Fruit fly (Drosophila melanogaster) whole organism, pupa: ENCODE measurements around the gene Cyp313a2.

Experiments used
- CG32121 ChIP-seq: fragments of 200-800 bp; sonication (Bioruptor generic); IDR thresholded peaks from 2 replicates; pipeline ENCODE4 v1.3.6; 2022; ENCODE audit warnings: missing biosample characterization, missing genetic modification characterization
- CG8159 ChIP-seq: fragments of 200-800 bp; sonication (Bioruptor generic); optimal IDR thresholded peaks from 3 replicates; lab custom pipeline; 2018; ENCODE audit warnings: missing biosample characterization, mild to moderate bottlenecking, missing genetic modification characterization, moderate library complexity
- CG8301 ChIP-seq: fragments of 200-800 bp; sonication (Bioruptor generic); optimal IDR thresholded peaks from 2 replicates; lab custom pipeline; 2018; ENCODE audit warnings: missing biosample characterization, mild to moderate bottlenecking, missing genetic modification characterization
- EcR ChIP-seq: fragments of 200-800 bp; sonication (Bioruptor generic); optimal IDR thresholded peaks from 3 replicates; lab custom pipeline; 2019; ENCODE audit warnings: missing biosample characterization, missing genetic modification characterization, mild to moderate bottlenecking, moderate library complexity, missing genetic modification reagents
- Pif1B ChIP-seq: fragments of 200-800 bp; sonication (Bioruptor generic); optimal IDR thresholded peaks from 3 replicates; lab custom pipeline; 2016; ENCODE audit warnings: missing biosample characterization, missing genetic modification characterization
- gl ChIP-seq: fragments of 200-800 bp; sonication (Bioruptor generic); optimal IDR thresholded peaks from 2 replicates; lab custom pipeline; 2018; ENCODE audit warnings: missing biosample characterization, mild to moderate bottlenecking, missing genetic modification characterization
- rn ChIP-seq: fragments of 200-800 bp; sonication (Bioruptor generic); IDR thresholded peaks from 2 replicates; pipeline ENCODE4 v1.3.6; 2022; ENCODE audit warnings: missing biosample characterization, missing genetic modification characterization

- no peak for TF ChIP-seq CG8301
- TF ChIP-seq CG32121 (GFP tag; lab: Robert Waterston, UW): no peak
- TF ChIP-seq gl (tag; lab: Kevin White, UChicago): no peak
- no peak for TF ChIP-seq rn
- TF ChIP-seq EcR (GFP tag; lab: Kevin White, UChicago): no peak
- TF ChIP-seq CG8159 (tag; lab: Kevin White, UChicago): no peak
- TF ChIP-seq Pif1B (GFP tag; lab: Kevin White, UChicago): no peak
Measured at dm6 chr3R:12234584-12234983, 2.1 kb downstream of the Cyp313a2 start, which contains the start of gene Cyp313a5.
